Worm (Caenorhabditis elegans) whole organism, L3 larva: ENCODE results near the gene K02E2.1.

Source experiments
- R02D3.7 ChIP-seq: fragments of 150-350 bp; optimal IDR thresholded peaks from 2 replicates; lab custom pipeline; 2014; ENCODE audit warnings: missing biosample characterization, missing genetic modification characterization
- ZK546.5 ChIP-seq: sonication (generic microtip); optimal IDR thresholded peaks from 2 replicates; lab custom pipeline; 2017; ENCODE audit warnings: missing biosample characterization, missing genetic modification characterization
- aly-2 ChIP-seq: fragments of 150-350 bp; optimal IDR thresholded peaks from 2 replicates; lab custom pipeline; 2014; ENCODE audit warnings: missing biosample characterization, missing genetic modification characterization
- ama-1 ChIP-seq: fragments of 150-350 bp; optimal IDR thresholded peaks from 2 replicates; lab custom pipeline; 2018
- ceh-28 ChIP-seq: fragments of 150-350 bp; optimal IDR thresholded peaks from 2 replicates; lab custom pipeline; 2014; ENCODE audit warnings: missing biosample characterization, missing genetic modification reagents, missing genetic modification characterization
- ceh-9 ChIP-seq: sonication (generic microtip); optimal IDR thresholded peaks from 2 replicates; lab custom pipeline; 2018; ENCODE audit warnings: missing biosample characterization, missing genetic modification characterization
- daf-12 ChIP-seq: fragments of 150-350 bp; optimal IDR thresholded peaks from 2 replicates; lab custom pipeline; 2014; ENCODE audit warnings: missing biosample characterization, missing genetic modification reagents, missing genetic modification characterization
- egl-27 ChIP-seq: sonication (generic microtip); optimal IDR thresholded peaks from 4 replicates; lab custom pipeline; 2017; ENCODE audit warnings: missing biosample characterization, missing genetic modification reagents, missing genetic modification characterization
- elt-1 ChIP-seq: fragments of 150-350 bp; optimal IDR thresholded peaks from 2 replicates; lab custom pipeline; 2014; ENCODE audit warnings: missing biosample characterization, missing genetic modification characterization
- eor-1 ChIP-seq, 2 experiments: fragments of 150-350 bp; optimal IDR thresholded peaks; 2 replicates each; lab custom pipeline; 2014 to 2018; ENCODE audit warnings: missing biosample characterization in 2 of 2, missing genetic modification characterization in 2 of 2
- fkh-10 ChIP-seq: sonication (generic microtip); optimal IDR thresholded peaks from 2 replicates; lab custom pipeline; 2017; ENCODE audit warnings: missing biosample characterization, missing genetic modification reagents, missing genetic modification characterization
- fkh-2 ChIP-seq: fragments of 150-350 bp; optimal IDR thresholded peaks from 2 replicates; lab custom pipeline; 2014; ENCODE audit warnings: missing biosample characterization, missing genetic modification reagents, missing genetic modification characterization
- fos-1 ChIP-seq: fragments of 150-350 bp; optimal IDR thresholded peaks from 2 replicates; lab custom pipeline; 2014; ENCODE audit warnings: missing biosample characterization, missing genetic modification characterization
- jun-1 ChIP-seq: fragments of 150-350 bp; optimal IDR thresholded peaks from 2 replicates; lab custom pipeline; 2014; ENCODE audit warnings: missing biosample characterization, missing genetic modification reagents, missing genetic modification characterization
- lsy-12 ChIP-seq: sonication (generic microtip); optimal IDR thresholded peaks from 2 replicates; lab custom pipeline; 2016; ENCODE audit warnings: mild to moderate bottlenecking, missing genetic modification characterization, missing compliant biosample characterization
- mdl-1 ChIP-seq: fragments of 150-350 bp; optimal IDR thresholded peaks from 2 replicates; lab custom pipeline; 2014; ENCODE audit warnings: missing biosample characterization, missing genetic modification characterization
- nfya-1 ChIP-seq: sonication (generic microtip); optimal IDR thresholded peaks from 2 replicates; lab custom pipeline; 2017; ENCODE audit warnings: missing genetic modification characterization, mild to moderate bottlenecking, missing compliant biosample characterization, antibody characterized with exemption, moderate library complexity; ENCODE audit not compliant: insufficient read depth
- nhr-11 ChIP-seq: fragments of 150-350 bp; optimal IDR thresholded peaks from 2 replicates; lab custom pipeline; 2014; ENCODE audit warnings: missing biosample characterization, missing genetic modification characterization
- nhr-23 ChIP-seq: fragments of 150-350 bp; optimal IDR thresholded peaks from 2 replicates; lab custom pipeline; 2014; ENCODE audit warnings: missing biosample characterization, missing genetic modification reagents, missing genetic modification characterization
- nhr-237 ChIP-seq: fragments of 150-350 bp; optimal IDR thresholded peaks from 2 replicates; lab custom pipeline; 2014; ENCODE audit warnings: missing biosample characterization, missing genetic modification characterization
- nhr-43 ChIP-seq: sonication (generic microtip); optimal IDR thresholded peaks from 2 replicates; lab custom pipeline; 2016; ENCODE audit warnings: mild to moderate bottlenecking, missing genetic modification characterization, missing compliant biosample characterization; ENCODE audit not compliant: poor library complexity, severe bottlenecking
- nhr-67 ChIP-seq: fragments of 150-350 bp; optimal IDR thresholded peaks from 2 replicates; lab custom pipeline; 2014; ENCODE audit warnings: missing biosample characterization, missing genetic modification characterization
- nhr-76 ChIP-seq: fragments of 150-350 bp; sonication (generic microtip); optimal IDR thresholded peaks from 5 replicates; lab custom pipeline; 2014; ENCODE audit warnings: missing biosample characterization, missing genetic modification characterization
- nhr-77 ChIP-seq: fragments of 150-350 bp; optimal IDR thresholded peaks from 2 replicates; lab custom pipeline; 2014; ENCODE audit warnings: missing biosample characterization, missing genetic modification characterization
- pha-4 ChIP-seq: fragments of 150-350 bp; optimal IDR thresholded peaks from 2 replicates; lab custom pipeline; 2014; ENCODE audit warnings: missing biosample characterization, missing genetic modification reagents, missing genetic modification characterization
- sea-2 ChIP-seq: fragments of 150-350 bp; sonication (generic microtip); optimal IDR thresholded peaks from 4 replicates; lab custom pipeline; 2014; ENCODE audit warnings: missing biosample characterization, missing genetic modification reagents, missing genetic modification characterization
- snpc-4 ChIP-seq: fragments of 150-350 bp; optimal IDR thresholded peaks from 2 replicates; lab custom pipeline; 2014; ENCODE audit warnings: missing biosample characterization, missing genetic modification characterization
- unc-39 ChIP-seq: sonication (generic microtip); optimal IDR thresholded peaks from 4 replicates; lab custom pipeline; 2017; ENCODE audit warnings: missing biosample characterization, missing genetic modification characterization
- zag-1 ChIP-seq: fragments of 150-350 bp; optimal IDR thresholded peaks from 2 replicates; lab custom pipeline; 2014; ENCODE audit warnings: missing biosample characterization, missing genetic modification characterization
- ztf-11 ChIP-seq: fragments of 150-350 bp; optimal IDR thresholded peaks from 2 replicates; lab custom pipeline; 2014; ENCODE audit warnings: missing biosample characterization, missing genetic modification characterization

K02E2.1 gene

ce11 chrV:20386942-20387341, 35.6 kb downstream of the K02E2.1 start, which contains the start of gene K02E2.7:
TSS of gene K02E2.7 (minus strand) at chrV:20387042.
- TF ChIP-seq eor-1 (tag; optimal IDR thresholded peaks at IDR 0.05; lab: Kevin White, UChicago): no peak
- no peak for TF ChIP-seq ZK546.5
- TF ChIP-seq fkh-10 (GFP tag; lab: Kevin White, UChicago): no peak
- TF ChIP-seq ama-1 (lab: Kevin White, UChicago): no peak
- no peak for TF ChIP-seq ceh-9 (tag; lab: Kevin White, UChicago)
- no peak for TF ChIP-seq egl-27 (tag; lab: Kevin White, UChicago)
- TF ChIP-seq nhr-77: no peak
- no peak for TF ChIP-seq unc-39 (tag; lab: Kevin White, UChicago)
- TF ChIP-seq nhr-43 (tag; lab: Kevin White, UChicago): no peak
- no peak for TF ChIP-seq pha-4 (tag; lab: Kevin White, UChicago)
- no peak for TF ChIP-seq sea-2 (GFP tag; lab: Kevin White, UChicago)
- no peak for TF ChIP-seq R02D3.7 (tag; lab: Kevin White, UChicago)
- no peak for TF ChIP-seq fkh-2 (tag; lab: Kevin White, UChicago)

- TF ChIP-seq jun-1 (tag; lab: Kevin White, UChicago): no peak
- TF ChIP-seq snpc-4 (tag; lab: Kevin White, UChicago): no peak
- TF ChIP-seq unc-39 (tag; lab: Kevin White, UChicago): no peak
- TF ChIP-seq lsy-12: no peak
- TF ChIP-seq ceh-28 (tag; lab: Kevin White, UChicago): no peak
- no peak for TF ChIP-seq nhr-67 (tag; lab: Kevin White, UChicago)
These were observed 36.1 kb downstream of the K02E2.1 start, which contains the start of gene F53H2.1 for ce11 chrV:20387415-20387814. TSS of gene F53H2.1 (plus strand) at chrV:20387715.

ce11 chrV:20393773-20394172, 42.5 kb downstream of the K02E2.1 start, which contains the start of gene cnc-7:
TSS of gene cnc-7 (plus strand) at chrV:20394073.
- TF ChIP-seq fos-1 (tag; lab: Kevin White, UChicago): no peak
- TF ChIP-seq jun-1 (tag; lab: Kevin White, UChicago): no peak
- no peak for TF ChIP-seq unc-39 (tag; lab: Kevin White, UChicago)
- no peak for TF ChIP-seq aly-2
- TF ChIP-seq nhr-237 (tag; lab: Kevin White, UChicago): no peak
- TF ChIP-seq mdl-1 (tag; lab: Kevin White, UChicago): no peak
- no peak for TF ChIP-seq zag-1 (tag; lab: Kevin White, UChicago)

ce11 chrV:20399532-20400068, 48.3 kb downstream of the K02E2.1 start:
- no peak for TF ChIP-seq ztf-11 (tag; lab: Kevin White, UChicago)

DNA sequence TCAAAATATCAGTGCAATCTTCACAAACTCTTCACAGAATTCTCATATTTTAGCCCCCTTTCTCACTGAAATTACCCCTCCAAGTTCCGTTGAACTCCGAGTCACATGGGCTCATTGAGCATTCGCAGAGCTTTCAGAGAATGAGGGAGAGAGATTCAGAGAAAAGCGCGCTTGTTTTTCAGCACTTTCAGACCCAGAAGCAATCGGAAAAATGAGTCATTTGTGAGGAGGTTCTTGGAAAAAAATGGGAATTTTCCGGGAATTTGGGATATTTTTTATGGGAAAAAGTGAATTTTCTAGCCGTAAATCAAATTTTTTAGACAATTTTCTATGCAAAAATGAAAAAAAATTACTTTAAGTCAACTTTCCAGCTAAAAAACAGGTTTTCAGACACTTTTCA, 51.5 kb downstream of the K02E2.1 start:
- TF ChIP-seq nhr-23 (no peak), nhr-76 (tag; lab: Kevin White, UChicago) (no peak), nfya-1 (tag; lab: Kevin White, UChicago) (peak; percentile 19), pha-4 (tag; lab: Kevin White, UChicago) (no peak), eor-1 (tag; optimal IDR thresholded peaks at IDR 0.05; lab: Kevin White, UChicago) (no peak), aly-2 (no peak), elt-1 (tag; lab: Kevin White, UChicago) (no peak), nhr-11 (tag; lab: Kevin White, UChicago) (peak; percentile 49), daf-12 (tag; lab: Kevin White, UChicago) (no peak)
